Fruit fly (Drosophila melanogaster): ENCODE data around the gene CG4577.
A peak's percentile ranks its signal among the peaks of the same experiment; 100 is the strongest.

The CG4577 gene

dm6 chr2L:1128932-1129887, 5.3 kb upstream of the CG4577 start, which contains the start of the genes Pino and TBC1D23 (continued):
- TF ChIP-seq Met (GFP tag; optimal IDR thresholded peaks at IDR 0.05) = no peak
- TF ChIP-seq Sox102F (GFP tag; optimal IDR thresholded peaks at IDR 0.05) = peak; percentile 45
- peak; percentile 19 for TF ChIP-seq dac (GFP tag; optimal IDR thresholded peaks at IDR 0.05)
- peak; percentile 27 for TF ChIP-seq Eip75B (GFP tag; optimal IDR thresholded peaks at IDR 0.05)
- TF ChIP-seq spab (GFP tag; optimal IDR thresholded peaks at IDR 0.05) = peak; percentile 30
- peak in 1 of 2 experiments; percentile 46 for TF ChIP-seq ss (GFP tag; optimal IDR thresholded peaks at IDR 0.05)
- TF ChIP-seq Ets21C (GFP tag; optimal IDR thresholded peaks at IDR 0.05) = no peak
- peak; percentile 46 for TF ChIP-seq CG11762 (GFP tag; optimal IDR thresholded peaks at IDR 0.05; ENCODE audit: insufficient read depth)
- peak; percentile 69 for TF ChIP-seq acj6 (GFP tag; optimal IDR thresholded peaks at IDR 0.05)
- TF ChIP-seq CG16779 (tag; optimal IDR thresholded peaks at IDR 0.05) = no peak
- TF ChIP-seq CG15336 (GFP tag; IDR thresholded peaks at IDR 0.05) = peak; percentile 62; the same call in 1 of the 2 replicates
- peak; percentile 70 for TF ChIP-seq Hr4 (GFP tag; optimal IDR thresholded peaks at IDR 0.05)
- TF ChIP-seq Eip78C (GFP tag) = peak; percentile 78
- peak; percentile 40 to 53 for TF ChIP-seq salr (GFP tag; optimal IDR thresholded peaks at IDR 0.05)
- TF ChIP-seq esn (GFP tag; optimal IDR thresholded peaks at IDR 0.05) = peak; percentile 68
- peak; percentile 50 for TF ChIP-seq Gug (GFP tag; IDR thresholded peaks at IDR 0.05)
- peak; percentile 60 for TF ChIP-seq CG8632 (GFP tag; optimal IDR thresholded peaks at IDR 0.05)
- peak; percentile 38 for TF ChIP-seq achi (GFP tag; optimal IDR thresholded peaks at IDR 0.05)
- peak; percentile 22 for TF ChIP-seq CG1621 (tag; optimal IDR thresholded peaks at IDR 0.05)
- peak; percentile 8 for TF ChIP-seq fkh (GFP tag; optimal IDR thresholded peaks at IDR 0.05)
- TF ChIP-seq CG10669 (GFP tag; optimal IDR thresholded peaks at IDR 0.05) = peak; percentile 46
- TF ChIP-seq CG6163 (GFP tag; IDR thresholded peaks at IDR 0.05) = peak; percentile 71
- no peak for TF ChIP-seq fd85E (GFP tag; optimal IDR thresholded peaks at IDR 0.05)
- no peak for TF ChIP-seq vri (GFP tag; optimal IDR thresholded peaks at IDR 0.05)
- TF ChIP-seq Lpt (GFP tag; optimal IDR thresholded peaks at IDR 0.05) = peak; percentile 22
- no peak for TF ChIP-seq CG4318 (GFP tag; optimal IDR thresholded peaks at IDR 0.05)
- TF ChIP-seq Smox (GFP tag; optimal IDR thresholded peaks at IDR 0.05) = no peak
- TF ChIP-seq pdm3 (GFP tag; optimal IDR thresholded peaks at IDR 0.05) = peak; percentile 68
- TF ChIP-seq CG6792 (GFP tag; optimal IDR thresholded peaks at IDR 0.05) = peak; percentile 61
- no peak for TF ChIP-seq CG6854 (GFP tag; optimal IDR thresholded peaks at IDR 0.05)
- TF ChIP-seq CG3032 (tag; optimal IDR thresholded peaks at IDR 0.05) = peak; percentile 79
- TF ChIP-seq topi (GFP tag; optimal IDR thresholded peaks at IDR 0.05) = peak; percentile 57
- TF ChIP-seq CG10631 (GFP tag; optimal IDR thresholded peaks at IDR 0.05) = peak; percentile 76
- peak; percentile 22; the same call in 1 of the 2 replicates for TF ChIP-seq CG11294 (GFP tag; IDR thresholded peaks at IDR 0.05)
- peak; percentile 78 for TF ChIP-seq OdsH (GFP tag; optimal IDR thresholded peaks at IDR 0.05)
- peak; percentile 61; the same call in 2 of the 3 replicates for TF ChIP-seq CG8119 (GFP tag; IDR thresholded peaks at IDR 0.05)
- peak; percentile 38 for TF ChIP-seq CG34406 (GFP tag; optimal IDR thresholded peaks at IDR 0.05)
- peak; percentile 77 for TF ChIP-seq eg (GFP tag; IDR thresholded peaks at IDR 0.05)
- no peak for TF ChIP-seq Hr38 (GFP tag; optimal IDR thresholded peaks at IDR 0.05)
- peak; percentile 38 for TF ChIP-seq CG7368 (GFP tag; optimal IDR thresholded peaks at IDR 0.05)
- TF ChIP-seq dsx (GFP tag; optimal IDR thresholded peaks at IDR 0.05; ENCODE audit: poor library complexity, severe bottlenecking) = peak; percentile 50
- peak; percentile 56 for TF ChIP-seq CG3919 (GFP tag; optimal IDR thresholded peaks at IDR 0.05)
- TF ChIP-seq cyc (GFP tag; optimal IDR thresholded peaks at IDR 0.05) = peak; percentile 71
